Worm (Caenorhabditis elegans) whole organism, young adult: ENCODE results near the gene pmp-1.

Experiments
- B0336.3 ChIP-seq: fragments of 200-800 bp; sonication (Bioruptor generic); IDR thresholded peaks from 2 replicates; pipeline ENCODE4 v1.3.6; 2022; ENCODE audit warnings: missing genetic modification characterization, missing compliant biosample characterization
- C06A6.2 ChIP-seq: fragments of 200-800 bp; sonication (Bioruptor generic); conservative IDR thresholded peaks from 2 replicates; pipeline ENCODE4 v1.3.6; 2022; ENCODE audit warnings: missing genetic modification characterization, missing compliant biosample characterization
- F10E7.11 ChIP-seq: sonication (generic microtip); optimal IDR thresholded peaks from 2 replicates; lab custom pipeline; 2017; ENCODE audit warnings: mild to moderate bottlenecking, missing genetic modification characterization, moderate library complexity, missing compliant biosample characterization
- F33H1.4 ChIP-seq: fragments of 200-800 bp; sonication (Bioruptor generic); IDR thresholded peaks from 2 replicates; pipeline ENCODE4 v1.3.6; 2022; ENCODE audit warnings: missing genetic modification reagents, missing genetic modification characterization, missing compliant biosample characterization
- F49E8.2 ChIP-seq: sonication (generic microtip); optimal IDR thresholded peaks from 3 replicates; lab custom pipeline; 2017; ENCODE audit warnings: missing genetic modification characterization, mild to moderate bottlenecking, missing compliant biosample characterization, antibody characterized with exemption, moderate library complexity; ENCODE audit not compliant: insufficient read depth
- F57A8.1 ChIP-seq: fragments of 200-800 bp; sonication (Bioruptor generic); optimal IDR thresholded peaks from 2 replicates; lab custom pipeline; 2018; ENCODE audit warnings: mild to moderate bottlenecking, missing genetic modification characterization, moderate library complexity, missing compliant biosample characterization
- K12H6.12 ChIP-seq: fragments of 200-800 bp; sonication (Bioruptor generic); optimal IDR thresholded peaks from 2 replicates; lab custom pipeline; 2018; ENCODE audit warnings: mild to moderate bottlenecking, missing genetic modification characterization, missing compliant biosample characterization
- T26A5.8 ChIP-seq: sonication (generic microtip); optimal IDR thresholded peaks from 2 replicates; lab custom pipeline; 2016; ENCODE audit warnings: missing genetic modification characterization, missing compliant biosample characterization
- Y79H2A.3 ChIP-seq: fragments of 200-800 bp; sonication (Bioruptor generic); conservative IDR thresholded peaks from 2 replicates; pipeline ENCODE4 v1.3.6; 2022; ENCODE audit warnings: missing genetic modification reagents, missing genetic modification characterization, missing compliant biosample characterization
- akir-1 ChIP-seq: fragments of 200-800 bp; sonication (Bioruptor generic); optimal IDR thresholded peaks from 2 replicates; lab custom pipeline; 2018; ENCODE audit warnings: mild to moderate bottlenecking, missing genetic modification characterization, moderate library complexity, missing compliant biosample characterization
- aptf-3 ChIP-seq: fragments of 200-800 bp; sonication (Bioruptor generic); IDR thresholded peaks from 2 replicates; pipeline ENCODE4 v1.3.6; 2022; ENCODE audit warnings: missing genetic modification characterization, missing compliant biosample characterization
- athp-1 ChIP-seq: sonication (generic microtip); optimal IDR thresholded peaks from 2 replicates; lab custom pipeline; 2017; ENCODE audit warnings: mild to moderate bottlenecking, missing genetic modification characterization, missing compliant biosample characterization
- attf-3 ChIP-seq: fragments of 200-800 bp; sonication (Bioruptor generic); conservative IDR thresholded peaks from 2 replicates; pipeline ENCODE4 v1.3.6; 2022; ENCODE audit warnings: missing genetic modification reagents, missing genetic modification characterization, missing compliant biosample characterization
- attf-6 ChIP-seq: fragments of 200-800 bp; sonication (Bioruptor generic); IDR thresholded peaks from 2 replicates; pipeline ENCODE4 v1.3.6; 2022; ENCODE audit warnings: missing genetic modification reagents, missing genetic modification characterization, missing compliant biosample characterization
- cebp-1 ChIP-seq, 2 experiments: fragments of 200-800 bp in 1 of 2; sonication (Bioruptor generic) in 1 of 2; sonication (generic microtip) in 1 of 2; IDR thresholded peaks in 1 of 2; optimal IDR thresholded peaks in 1 of 2; 2 replicates each; pipeline versions ENCODE4 v1.3.6 to Lab custom; 2017 to 2022; ENCODE audit warnings: missing compliant biosample characterization in 2 of 2, missing genetic modification characterization in 2 of 2, mild to moderate bottlenecking in 1 of 2, missing genetic modification reagents in 1 of 2, moderate library complexity in 1 of 2
- ceh-100 ChIP-seq: fragments of 200-800 bp; sonication (Bioruptor generic); IDR thresholded peaks from 2 replicates; pipeline ENCODE4 v1.3.6; 2022; ENCODE audit warnings: missing genetic modification reagents, missing genetic modification characterization, missing compliant biosample characterization
- ceh-79 ChIP-seq: sonication (generic microtip); optimal IDR thresholded peaks from 2 replicates; lab custom pipeline; 2017; ENCODE audit warnings: mild to moderate bottlenecking, missing genetic modification characterization, missing compliant biosample characterization
- ceh-91 ChIP-seq: fragments of 200-800 bp; sonication (Bioruptor generic); IDR thresholded peaks from 2 replicates; pipeline ENCODE4 v1.3.6; 2022; ENCODE audit warnings: missing genetic modification reagents, missing genetic modification characterization, missing compliant biosample characterization
- chd-7 ChIP-seq: sonication (generic microtip); optimal IDR thresholded peaks from 2 replicates; lab custom pipeline; 2016; ENCODE audit warnings: mild to moderate bottlenecking, missing genetic modification characterization, moderate library complexity, missing compliant biosample characterization
- die-1 ChIP-seq: sonication (generic microtip); optimal IDR thresholded peaks from 2 replicates; lab custom pipeline; 2016; ENCODE audit warnings: missing genotype, mild to moderate bottlenecking, missing genetic modification characterization, missing compliant biosample characterization
- ekl-4 ChIP-seq: fragments of 200-800 bp; sonication (Bioruptor generic); IDR thresholded peaks from 2 replicates; pipeline ENCODE4 v1.3.6; 2022; ENCODE audit warnings: missing genetic modification reagents, missing genetic modification characterization, missing compliant biosample characterization
- fkh-3 ChIP-seq: sonication (generic microtip); optimal IDR thresholded peaks from 2 replicates; lab custom pipeline; 2016; ENCODE audit warnings: mild to moderate bottlenecking, missing genetic modification characterization, missing compliant biosample characterization
- him-1 ChIP-seq: sonication (generic microtip); optimal IDR thresholded peaks from 2 replicates; lab custom pipeline; 2016; ENCODE audit warnings: missing genotype, missing genetic modification reagents, missing genetic modification characterization, missing compliant biosample characterization
- hmg-1.2 ChIP-seq: fragments of 200-800 bp; sonication (Bioruptor generic); IDR thresholded peaks from 2 replicates; pipeline ENCODE4 v1.3.6; 2022; ENCODE audit warnings: missing genetic modification reagents, missing genetic modification characterization, missing compliant biosample characterization
- lag-1 ChIP-seq: fragments of 200-800 bp; sonication (Bioruptor generic); IDR thresholded peaks from 2 replicates; pipeline ENCODE4 v1.3.6; 2022; ENCODE audit warnings: missing genetic modification reagents, missing genetic modification characterization, missing compliant biosample characterization
- lin-35 ChIP-seq, 3 experiments: fragments of 150-350 bp in 2 of 3; sonication (generic microtip) in 1 of 3; optimal IDR thresholded peaks; 2 replicates each; lab custom pipeline; 2014 to 2018; ENCODE audit warnings: missing biosample characterization in 3 of 3, missing genetic modification characterization in 3 of 3, missing genetic modification reagents in 3 of 3
- lin-40 ChIP-seq: sonication (generic microtip); optimal IDR thresholded peaks from 2 replicates; lab custom pipeline; 2016; ENCODE audit warnings: missing genetic modification characterization, mild to moderate bottlenecking, missing compliant biosample characterization, missing genotype, missing genetic modification reagents
- lsl-1 ChIP-seq: fragments of 200-800 bp; sonication (Bioruptor generic); optimal IDR thresholded peaks from 2 replicates; lab custom pipeline; 2018; ENCODE audit warnings: mild to moderate bottlenecking, missing genetic modification characterization, moderate library complexity, missing compliant biosample characterization
- madf-3 ChIP-seq: fragments of 200-800 bp; sonication (Bioruptor generic); IDR thresholded peaks from 2 replicates; pipeline ENCODE4 v1.3.6; 2022; ENCODE audit warnings: missing genetic modification reagents, missing genetic modification characterization, missing compliant biosample characterization
- madf-6 ChIP-seq: fragments of 200-800 bp; sonication (Bioruptor generic); IDR thresholded peaks from 2 replicates; pipeline ENCODE4 v1.3.6; 2022; ENCODE audit warnings: missing genetic modification reagents, missing genetic modification characterization, missing compliant biosample characterization
- madf-8 ChIP-seq: fragments of 200-800 bp; sonication (Bioruptor generic); conservative IDR thresholded peaks from 2 replicates; pipeline ENCODE4 v1.3.6; 2022; ENCODE audit warnings: missing genetic modification reagents, missing genetic modification characterization, missing compliant biosample characterization
- nfya-2 ChIP-seq: fragments of 200-800 bp; sonication (Bioruptor generic); IDR thresholded peaks from 2 replicates; pipeline ENCODE4 v1.3.6; 2022; ENCODE audit warnings: missing genetic modification reagents, missing genetic modification characterization, missing compliant biosample characterization
- nfyb-1 ChIP-seq: fragments of 200-800 bp; sonication (Bioruptor generic); IDR thresholded peaks from 2 replicates; pipeline ENCODE4 v1.3.6; 2022; ENCODE audit warnings: missing genetic modification reagents, missing genetic modification characterization, missing compliant biosample characterization
- nhr-120 ChIP-seq: fragments of 200-800 bp; sonication (Bioruptor generic); IDR thresholded peaks from 2 replicates; pipeline ENCODE4 v1.3.6; 2022; ENCODE audit warnings: missing genetic modification characterization, missing compliant biosample characterization
- nhr-80 ChIP-seq: sonication (generic microtip); optimal IDR thresholded peaks from 2 replicates; lab custom pipeline; 2016; ENCODE audit warnings: missing genetic modification characterization, missing compliant biosample characterization
- snpc-3.4 ChIP-seq: sonication (generic microtip); optimal IDR thresholded peaks from 2 replicates; lab custom pipeline; 2017; ENCODE audit warnings: missing genetic modification characterization, mild to moderate bottlenecking, missing compliant biosample characterization, antibody characterized with exemption, moderate library complexity, missing genotype, missing genetic modification reagents
- sptf-2 ChIP-seq: fragments of 200-800 bp; sonication (Bioruptor generic); optimal IDR thresholded peaks from 2 replicates; lab custom pipeline; 2018; ENCODE audit warnings: mild to moderate bottlenecking, missing genetic modification characterization, missing compliant biosample characterization
- unc-62 ChIP-seq: fragments of 150-350 bp; optimal IDR thresholded peaks from 2 replicates; lab custom pipeline; 2014; ENCODE audit warnings: missing biosample characterization, missing genetic modification reagents, missing genetic modification characterization
- ztf-3 ChIP-seq: fragments of 200-800 bp; sonication (Bioruptor generic); optimal IDR thresholded peaks from 2 replicates; lab custom pipeline; 2018; ENCODE audit warnings: mild to moderate bottlenecking, missing genetic modification characterization, missing compliant biosample characterization
- ztf-6 ChIP-seq: fragments of 200-800 bp; sonication (Bioruptor generic); IDR thresholded peaks from 2 replicates; pipeline ENCODE4 v1.3.6; 2022; ENCODE audit warnings: missing genetic modification reagents, missing genetic modification characterization, missing compliant biosample characterization

The pmp-1 gene

ce11 chrII:6926054-6926453 lies 42.5 kb upstream of the pmp-1 start:
- TF ChIP-seq ztf-3 (GFP tag; lab: Kevin White, UChicago) (no peak), ztf-6 (GFP tag; lab: Robert Waterston, UW) (no peak), madf-3 (0 out of 2 replicates have a peak, but pooled peaks have one; percentile 44), madf-6 (GFP tag; lab: Robert Waterston, UW) (no peak)

ce11 chrII:6923792-6924191 lies 40.2 kb upstream of the pmp-1 start:
- no peak for TF ChIP-seq Y79H2A.3 (GFP tag; lab: Robert Waterston, UW)
- TF ChIP-seq F33H1.4: peak; percentile 20; the same call in 1 of the 2 replicates
- 0 out of 2 replicates have a peak, but pooled peaks have one; percentile 7 for TF ChIP-seq madf-8 (GFP tag; lab: Robert Waterston, UW)
- peak; percentile 90 for TF ChIP-seq athp-1 (tag; lab: Kevin White, UChicago)
- TF ChIP-seq lsl-1 (GFP tag; lab: Kevin White, UChicago): peak; percentile 89
- TF ChIP-seq ceh-91 (GFP tag; lab: Robert Waterston, UW): 0 out of 2 replicates have a peak, but pooled peaks have one; percentile 29

- TF ChIP-seq nhr-80 (peak; percentile 77), cebp-1 (GFP tag; IDR thresholded peaks at IDR 0.05; lab: Robert Waterston, UW) (no peak), cebp-1 (tag; optimal IDR thresholded peaks at IDR 0.05; lab: Kevin White, UChicago) (no peak)
Measured at ce11 chrII:6919363-6919851, 35.9 kb upstream of the pmp-1 start, which contains the start of gene B0252.1. B0252.1 (plus strand) TSS chrII:6919680.

ce11 chrII:6918862-6919261 lies 35.3 kb upstream of the pmp-1 start, which contains the start of gene B0252.5:
B0252.5 (minus strand) TSS chrII:6918878.
- no peak for TF ChIP-seq B0336.3 (GFP tag; lab: Robert Waterston, UW)
- TF ChIP-seq C06A6.2 (GFP tag; lab: Robert Waterston, UW): no peak
- TF ChIP-seq F49E8.2 (tag; lab: Kevin White, UChicago): no peak
- no peak for TF ChIP-seq Y79H2A.3 (GFP tag; lab: Robert Waterston, UW)
- no peak for TF ChIP-seq lag-1 (GFP tag; lab: Robert Waterston, UW)
- TF ChIP-seq attf-3 (GFP tag; lab: Robert Waterston, UW): no peak
- TF ChIP-seq lin-40 (tag; lab: Kevin White, UChicago): no peak
- no peak for TF ChIP-seq sptf-2 (GFP tag; lab: Kevin White, UChicago)
- TF ChIP-seq nhr-120 (GFP tag; lab: Robert Waterston, UW): no peak
- TF ChIP-seq nhr-80: no peak
- TF ChIP-seq him-1 (tag; lab: Kevin White, UChicago): no peak
- no peak for TF ChIP-seq ekl-4 (GFP tag; lab: Robert Waterston, UW)
- TF ChIP-seq K12H6.12 (tag; lab: Kevin White, UChicago): no peak
- no peak for TF ChIP-seq hmg-1.2 (GFP tag; lab: Robert Waterston, UW)
- no peak for TF ChIP-seq fkh-3 (tag; lab: Kevin White, UChicago)
- TF ChIP-seq T26A5.8 (tag; lab: Kevin White, UChicago): no peak
- TF ChIP-seq madf-8 (GFP tag; lab: Robert Waterston, UW): no peak
- no peak for TF ChIP-seq snpc-3.4 (tag; lab: Kevin White, UChicago)
- TF ChIP-seq ceh-79 (tag; lab: Kevin White, UChicago): no peak
- TF ChIP-seq akir-1 (GFP tag; lab: Kevin White, UChicago): no peak

- no peak for TF ChIP-seq F57A8.1 (GFP tag; lab: Kevin White, UChicago)
- TF ChIP-seq unc-62: no peak
- TF ChIP-seq F10E7.11 (tag; lab: Kevin White, UChicago): no peak
- no peak for TF ChIP-seq attf-6 (GFP tag; lab: Robert Waterston, UW)
- TF ChIP-seq nfyb-1 (GFP tag; lab: Robert Waterston, UW): no peak
- TF ChIP-seq nfya-2 (GFP tag; lab: Robert Waterston, UW): no peak
- TF ChIP-seq ceh-100 (GFP tag; lab: Robert Waterston, UW): no peak
- TF ChIP-seq aptf-3: no peak
- no peak for TF ChIP-seq chd-7 (tag; lab: Kevin White, UChicago)
- TF ChIP-seq lin-35 (GFP tag; optimal IDR thresholded peaks at IDR 0.05; lab: Kevin White, UChicago): no peak
- TF ChIP-seq K12H6.12 (tag; lab: Kevin White, UChicago): no peak
- no peak for TF ChIP-seq die-1
- TF ChIP-seq, all 124 proteins: peak for 0
Measured at ce11 chrII:6917710-6918109, 34.2 kb upstream of the pmp-1 start, which contains the start of gene B0252.11. B0252.11 (minus strand) TSS chrII:6917810.
